Worm (Caenorhabditis elegans) whole organism, L4/young adult: ENCODE data around the gene T28A11.16.

ENCODE experiments used
- dao-5 ChIP-seq: sonication (generic microtip); optimal IDR thresholded peaks from 2 replicates; lab custom pipeline; 2016; ENCODE audit warnings: missing genotype, missing genetic modification characterization, moderate library complexity, missing compliant biosample characterization
- him-1 ChIP-seq: sonication (generic microtip); optimal IDR thresholded peaks from 2 replicates; lab custom pipeline; 2016; ENCODE audit warnings: missing genotype, missing genetic modification reagents, missing genetic modification characterization, missing compliant biosample characterization

- TF ChIP-seq him-1 (tag; lab: Kevin White, UChicago) (no peak), dao-5 (no peak)
These were observed 8.9 kb downstream of the T28A11.16 start, which contains the start of gene T28A11.13 for ce11 chrV:3250153-3250552.
